Fruit fly (Drosophila melanogaster): ENCODE data around the gene subdued.

subdued gene

dm6 chr3R:19623606-19624005 is 18.9 kb downstream of the subdued start (continued):
- TF ChIP-seq CG10267 (tag; optimal IDR thresholded peaks at IDR 0.05): peak; percentile 33
- no peak for TF ChIP-seq corto (GFP tag; optimal IDR thresholded peaks at IDR 0.05)
- TF ChIP-seq luna (GFP tag; optimal IDR thresholded peaks at IDR 0.05): no peak
- TF ChIP-seq pita (GFP tag; optimal IDR thresholded peaks at IDR 0.05): no peak
- TF ChIP-seq CG9437 (GFP tag; optimal IDR thresholded peaks at IDR 0.05): peak; percentile 26
- peak; percentile 60 for TF ChIP-seq Blimp-1 (GFP tag; optimal IDR thresholded peaks at IDR 0.05)
- TF ChIP-seq CG13287 (GFP tag; IDR thresholded peaks at IDR 0.05; ENCODE audit: partially characterized antibody): no peak
- peak; percentile 19 for TF ChIP-seq CG3163 (GFP tag; optimal IDR thresholded peaks at IDR 0.05)
- TF ChIP-seq tio (GFP tag; optimal IDR thresholded peaks at IDR 0.05): peak; percentile 30
- peak; percentile 67 for TF ChIP-seq CG14441 (GFP tag; IDR thresholded peaks at IDR 0.05)
- TF ChIP-seq ems (GFP tag; optimal IDR thresholded peaks at IDR 0.05): peak; percentile 61
- peak; percentile 9 for TF ChIP-seq ewg (GFP tag; optimal IDR thresholded peaks at IDR 0.05)
- peak; percentile 26 for TF ChIP-seq CG6813 (GFP tag; optimal IDR thresholded peaks at IDR 0.05)
- TF ChIP-seq org-1 (GFP tag; optimal IDR thresholded peaks at IDR 0.05): peak; percentile 40
- no peak for TF ChIP-seq CG13296 (GFP tag; optimal IDR thresholded peaks at IDR 0.05)
- no peak for TF ChIP-seq ab (GFP tag; optimal IDR thresholded peaks at IDR 0.05)
- peak; percentile 10 for TF ChIP-seq Myb (GFP tag; optimal IDR thresholded peaks at IDR 0.05)
- TF ChIP-seq HLH54F (GFP tag; optimal IDR thresholded peaks at IDR 0.05): peak; percentile 60
- peak; percentile 62 for TF ChIP-seq fd96Cb (tag; optimal IDR thresholded peaks at IDR 0.05)
- TF ChIP-seq lilli (GFP tag; optimal IDR thresholded peaks at IDR 0.05): peak; percentile 60
- no peak for TF ChIP-seq Elba2 (GFP tag; optimal IDR thresholded peaks at IDR 0.05)
- TF ChIP-seq Sry-δ (GFP tag; optimal IDR thresholded peaks at IDR 0.05): peak; percentile 5
- TF ChIP-seq CG3065 (GFP tag; optimal IDR thresholded peaks at IDR 0.05): no peak
- no peak for TF ChIP-seq unc-4 (GFP tag; IDR thresholded peaks at IDR 0.05; ENCODE audit: partially characterized antibody)
- 0 out of 3 replicates have a peak, but pooled peaks have one; percentile 38 for TF ChIP-seq CG11093 (GFP tag; IDR thresholded peaks at IDR 0.05)
- peak; percentile 48 for TF ChIP-seq bcd (GFP tag; optimal IDR thresholded peaks at IDR 0.05)
- TF ChIP-seq CG15696 (tag; optimal IDR thresholded peaks at IDR 0.05): no peak
- TF ChIP-seq fd64A (GFP tag; optimal IDR thresholded peaks at IDR 0.05): no peak
- TF ChIP-seq grn (GFP tag; optimal IDR thresholded peaks at IDR 0.05): no peak
- TF ChIP-seq Lhr (GFP tag; optimal IDR thresholded peaks at IDR 0.05): peak; percentile 10
- peak; percentile 19 for TF ChIP-seq CG30431 (GFP tag; optimal IDR thresholded peaks at IDR 0.05)
- peak; percentile 75 for TF ChIP-seq nmo (GFP tag; optimal IDR thresholded peaks at IDR 0.05)
- TF ChIP-seq cas (GFP tag; IDR thresholded peaks at IDR 0.05): no peak
- TF ChIP-seq CG4424 (GFP tag; optimal IDR thresholded peaks at IDR 0.05): peak; percentile 69
- TF ChIP-seq CG12219 (GFP tag; optimal IDR thresholded peaks at IDR 0.05): peak; percentile 9
- no peak for TF ChIP-seq CG8290 (GFP tag; optimal IDR thresholded peaks at IDR 0.05)
- TF ChIP-seq CG8290 (tag; optimal IDR thresholded peaks at IDR 0.05): no peak
- TF ChIP-seq dan (GFP tag; IDR thresholded peaks at IDR 0.05): no peak
- TF ChIP-seq Scr (GFP tag; IDR thresholded peaks at IDR 0.05; ENCODE audit: partially characterized antibody): no peak
- TF ChIP-seq vnd (GFP tag; IDR thresholded peaks at IDR 0.05; ENCODE audit: partially characterized antibody): no peak
- TF ChIP-seq twi (tag; optimal IDR thresholded peaks at IDR 0.05): no peak
- peak; percentile 36 for TF ChIP-seq PHDP (tag; optimal IDR thresholded peaks at IDR 0.05)
- no peak for TF ChIP-seq zen2 (GFP tag; IDR thresholded peaks at IDR 0.05; ENCODE audit: partially characterized antibody)
- no peak for TF ChIP-seq knrl (GFP tag; IDR thresholded peaks at IDR 0.05; ENCODE audit: partially characterized antibody)
- 0 out of 2 replicates have a peak, but pooled peaks have one; percentile 31 for TF ChIP-seq danr (GFP tag; IDR thresholded peaks at IDR 0.05)
- TF ChIP-seq CG2116 (GFP tag; optimal IDR thresholded peaks at IDR 0.05): peak; percentile 1
- peak; percentile 34 for TF ChIP-seq zfh2 (GFP tag; optimal IDR thresholded peaks at IDR 0.05)
- no peak for TF ChIP-seq CG16813 (GFP tag; IDR thresholded peaks at IDR 0.05; ENCODE audit: partially characterized antibody)
- TF ChIP-seq CG12155 (GFP tag; optimal IDR thresholded peaks at IDR 0.05): peak; percentile 47
- no peak for TF ChIP-seq pfk (GFP tag; optimal IDR thresholded peaks at IDR 0.05)
- no peak for TF ChIP-seq stwl (tag; optimal IDR thresholded peaks at IDR 0.05)

All from whole organism, embryonic.